Fruit fly (Drosophila melanogaster) whole organism, embryonic: ENCODE results near the gene mRpS11.

Experiments used
- Atf-2 ChIP-seq: fragments of 200-800 bp; sonication (Bioruptor generic); optimal IDR thresholded peaks from 2 replicates; lab custom pipeline; 2016; ENCODE audit warnings: missing biosample characterization, missing genetic modification characterization
- CG11093 ChIP-seq: fragments of 200-800 bp; sonication (Bioruptor generic); IDR thresholded peaks from 3 replicates; pipeline ENCODE4 v1.3.6; 2022; ENCODE audit warnings: missing biosample characterization, missing genetic modification characterization
- CG12104 ChIP-seq: fragments of 200-800 bp; sonication (Bioruptor generic); optimal IDR thresholded peaks from 3 replicates; lab custom pipeline; 2016; ENCODE audit warnings: missing biosample characterization, missing genetic modification characterization
- CG12391 ChIP-seq: fragments of 200-800 bp; sonication (Bioruptor generic); optimal IDR thresholded peaks from 3 replicates; lab custom pipeline; 2018; ENCODE audit warnings: missing biosample characterization, mild to moderate bottlenecking, missing genetic modification characterization, moderate library complexity
- CG13775 ChIP-seq: fragments of 200-800 bp; sonication (Bioruptor generic); optimal IDR thresholded peaks from 3 replicates; lab custom pipeline; 2017; ENCODE audit warnings: missing biosample characterization, mild to moderate bottlenecking, missing genetic modification characterization
- CG14860 ChIP-seq: fragments of 200-800 bp; sonication (Bioruptor generic); IDR thresholded peaks from 3 replicates; pipeline ENCODE4 v1.3.6; 2022; ENCODE audit warnings: missing biosample characterization, missing genetic modification characterization; ENCODE audit not compliant: partially characterized antibody
- CG15269 ChIP-seq: fragments of 200-800 bp; sonication (Bioruptor generic); optimal IDR thresholded peaks from 2 replicates; lab custom pipeline; 2018; ENCODE audit warnings: missing biosample characterization, mild to moderate bottlenecking, missing genetic modification characterization, moderate library complexity
- CG15479 ChIP-seq: fragments of 200-800 bp; sonication (Bioruptor generic); optimal IDR thresholded peaks from 3 replicates; lab custom pipeline; 2019; ENCODE audit warnings: missing biosample characterization, mild to moderate bottlenecking, missing genetic modification characterization, moderate library complexity
- CG15514 ChIP-seq: fragments of 200-800 bp; sonication (Bioruptor generic); optimal IDR thresholded peaks from 3 replicates; lab custom pipeline; 2017; ENCODE audit warnings: missing biosample characterization, missing genetic modification characterization, mild to moderate bottlenecking, moderate library complexity, missing genetic modification reagents
- CG1647 ChIP-seq: fragments of 200-800 bp; sonication (Bioruptor generic); optimal IDR thresholded peaks from 3 replicates; lab custom pipeline; 2016; ENCODE audit warnings: missing biosample characterization, missing genetic modification characterization
- CG42726 ChIP-seq: fragments of 200-800 bp; sonication (Bioruptor generic); IDR thresholded peaks from 2 replicates; pipeline ENCODE4 v1.3.6; 2022; ENCODE audit warnings: missing biosample characterization, missing genetic modification characterization; ENCODE audit not compliant: partially characterized antibody
- CG8388 ChIP-seq: fragments of 200-800 bp; sonication (Bioruptor generic); optimal IDR thresholded peaks from 2 replicates; lab custom pipeline; 2019; ENCODE audit warnings: missing biosample characterization, mild to moderate bottlenecking, missing genetic modification characterization, moderate library complexity
- CG9437 ChIP-seq: fragments of 200-800 bp; sonication (Bioruptor generic); optimal IDR thresholded peaks from 2 replicates; lab custom pipeline; 2018; ENCODE audit warnings: missing biosample characterization, mild to moderate bottlenecking, missing genetic modification characterization
- CG9727 ChIP-seq: fragments of 200-800 bp; sonication (Bioruptor generic); optimal IDR thresholded peaks from 3 replicates; lab custom pipeline; 2017; ENCODE audit warnings: missing biosample characterization, mild to moderate bottlenecking, missing genetic modification characterization
- CG9797 ChIP-seq: fragments of 200-800 bp; sonication (Bioruptor generic); optimal IDR thresholded peaks from 3 replicates; lab custom pipeline; 2018; ENCODE audit warnings: missing biosample characterization, mild to moderate bottlenecking, missing genetic modification characterization
- CG9817 ChIP-seq: fragments of 200-800 bp; sonication (Bioruptor generic); optimal IDR thresholded peaks from 2 replicates; lab custom pipeline; 2018; ENCODE audit warnings: missing biosample characterization, mild to moderate bottlenecking, missing genetic modification characterization, moderate library complexity
- CTCF ChIP-seq: fragments of 200-800 bp; sonication (Bioruptor generic); optimal IDR thresholded peaks from 2 replicates; lab custom pipeline; 2017; ENCODE audit warnings: missing biosample characterization, mild to moderate bottlenecking, missing genetic modification characterization, moderate library complexity
- CrebB ChIP-seq: fragments of 200-800 bp; sonication (Bioruptor generic); optimal IDR thresholded peaks from 3 replicates; lab custom pipeline; 2018; ENCODE audit warnings: missing biosample characterization, mild to moderate bottlenecking, missing genetic modification characterization
- Deaf1 ChIP-seq: fragments of 200-800 bp; optimal IDR thresholded peaks from 3 replicates; lab custom pipeline; 2019; ENCODE audit warnings: missing biosample characterization, mild to moderate bottlenecking, missing genetic modification characterization, moderate library complexity
- Ets65A ChIP-seq: fragments of 200-800 bp; sonication (Bioruptor generic); peaks from one replicate; lab custom pipeline; 2016; ENCODE audit warnings: missing biosample characterization, missing genetic modification characterization
- MESR4 ChIP-seq: fragments of 200-800 bp; sonication (Bioruptor generic); optimal IDR thresholded peaks from 2 replicates; lab custom pipeline; 2018; ENCODE audit warnings: missing biosample characterization, mild to moderate bottlenecking, missing genetic modification characterization, moderate library complexity
- Mrtf ChIP-seq: fragments of 200-800 bp; sonication (Bioruptor generic); IDR thresholded peaks from 3 replicates; pipeline ENCODE4 v1.3.6; 2022; ENCODE audit warnings: missing biosample characterization, missing genetic modification characterization
- Nf-YB ChIP-seq: fragments of 200-800 bp; sonication (Bioruptor generic); optimal IDR thresholded peaks from 3 replicates; lab custom pipeline; 2019; ENCODE audit warnings: missing biosample characterization, mild to moderate bottlenecking, missing genetic modification characterization, moderate library complexity
- Nf-YC ChIP-seq: fragments of 200-800 bp; optimal IDR thresholded peaks from 3 replicates; lab custom pipeline; 2019; ENCODE audit warnings: missing biosample characterization, mild to moderate bottlenecking, missing genetic modification characterization, moderate library complexity
- Pdp1 ChIP-seq, 2 experiments: fragments of 200-800 bp; sonication (Bioruptor generic); optimal IDR thresholded peaks; 3 replicates each; lab custom pipeline; 2016; ENCODE audit warnings: missing biosample characterization in 2 of 2, missing genetic modification characterization in 2 of 2, mild to moderate bottlenecking in 1 of 2, moderate library complexity in 1 of 2
- Sin3A ChIP-seq: fragments of >200 bp; optimal IDR thresholded peaks from 2 replicates; lab custom pipeline; 2018
- Trl ChIP-seq, 3 experiments: fragments of >200 bp in 2 of 3; fragments of 200-800 bp in 1 of 3; sonication (Bioruptor generic) in 1 of 3; optimal IDR thresholded peaks; 2 replicates in 1 of 3; 3 replicates in 2 of 3; lab custom pipeline; 2016 to 2017; ENCODE audit warnings: missing biosample characterization in 1 of 3, missing genetic modification characterization in 1 of 3
- Usf ChIP-seq: fragments of 200-800 bp; sonication (Bioruptor generic); optimal IDR thresholded peaks from 2 replicates; lab custom pipeline; 2017; ENCODE audit warnings: missing genotype, missing biosample characterization, missing genetic modification characterization
- Xrp1 ChIP-seq: fragments of 200-800 bp; sonication (Bioruptor generic); IDR thresholded peaks from 2 replicates; pipeline ENCODE4 v1.3.6; 2022; ENCODE audit warnings: missing biosample characterization, missing genetic modification characterization
- abd-A ChIP-seq: fragments of 200-800 bp; sonication (Bioruptor generic); optimal IDR thresholded peaks from 3 replicates; lab custom pipeline; 2019; ENCODE audit warnings: missing biosample characterization, mild to moderate bottlenecking, missing genetic modification characterization, moderate library complexity
- ara ChIP-seq: fragments of 200-800 bp; sonication (Bioruptor generic); IDR thresholded peaks from 2 replicates; pipeline ENCODE4 v1.3.6; 2022; ENCODE audit warnings: missing biosample characterization, missing genetic modification characterization
- cg ChIP-seq: fragments of 200-800 bp; sonication (Bioruptor generic); optimal IDR thresholded peaks from 3 replicates; lab custom pipeline; 2019; ENCODE audit warnings: missing biosample characterization, mild to moderate bottlenecking, missing genetic modification characterization, moderate library complexity
- chm ChIP-seq: fragments of 200-800 bp; sonication (Bioruptor generic); IDR thresholded peaks from 2 replicates; pipeline ENCODE4 v1.3.6; 2022; ENCODE audit warnings: missing biosample characterization, missing genetic modification characterization
- dpn ChIP-seq, 2 experiments: fragments of 200-800 bp; sonication (Bioruptor generic); optimal IDR thresholded peaks; 3 replicates each; lab custom pipeline; 2016; ENCODE audit warnings: missing biosample characterization in 2 of 2, missing genetic modification characterization in 2 of 2
- emc ChIP-seq: fragments of 200-800 bp; sonication (Bioruptor generic); optimal IDR thresholded peaks from 2 replicates; lab custom pipeline; 2016; ENCODE audit warnings: missing biosample characterization, missing genetic modification characterization
- ewg ChIP-seq: fragments of 200-800 bp; sonication (Bioruptor generic); optimal IDR thresholded peaks from 3 replicates; lab custom pipeline; 2017; ENCODE audit warnings: mild to moderate bottlenecking, missing biosample characterization, missing genetic modification reagents, missing genetic modification characterization
- grn ChIP-seq: fragments of 200-800 bp; sonication (Bioruptor generic); optimal IDR thresholded peaks from 3 replicates; lab custom pipeline; 2017; ENCODE audit warnings: missing biosample characterization, missing genetic modification characterization
- gt ChIP-seq: fragments of 200-800 bp; sonication (Bioruptor generic); IDR thresholded peaks from 2 replicates; pipeline ENCODE4 v1.3.6; 2022; ENCODE audit warnings: missing biosample characterization, missing genetic modification characterization
- insv ChIP-seq, 2 experiments: fragments of 200-800 bp; sonication (Bioruptor generic); optimal IDR thresholded peaks; 3 replicates each; lab custom pipeline; 2016 to 2018; ENCODE audit warnings: missing biosample characterization in 2 of 2, missing genetic modification characterization in 2 of 2
- kni ChIP-seq: fragments of 200-800 bp; sonication (Bioruptor generic); optimal IDR thresholded peaks from 3 replicates; lab custom pipeline; 2017; ENCODE audit warnings: mild to moderate bottlenecking, missing biosample characterization, missing genetic modification reagents, missing genetic modification characterization
- mam ChIP-seq: fragments of 200-800 bp; sonication (Bioruptor generic); optimal IDR thresholded peaks from 3 replicates; lab custom pipeline; 2016; ENCODE audit warnings: missing biosample characterization, missing genetic modification characterization
- otp ChIP-seq: fragments of 200-800 bp; sonication (Bioruptor generic); IDR thresholded peaks from 3 replicates; pipeline ENCODE4, ENCODE4 v1.3.6; 2022; ENCODE audit warnings: missing biosample characterization, missing genetic modification characterization
- seq ChIP-seq: fragments of 200-800 bp; sonication (Bioruptor generic); IDR thresholded peaks from 2 replicates; pipeline ENCODE4 v1.3.6; 2022; ENCODE audit warnings: missing biosample characterization, missing genetic modification characterization
- slbo ChIP-seq: fragments of 200-800 bp; sonication (Bioruptor generic); IDR thresholded peaks from 2 replicates; pipeline ENCODE4 v1.3.6; 2022; ENCODE audit warnings: missing biosample characterization, missing genetic modification characterization
- unc-4 ChIP-seq: fragments of 200-800 bp; sonication (Bioruptor generic); IDR thresholded peaks from 2 replicates; pipeline ENCODE4 v1.3.6; 2022; ENCODE audit warnings: missing biosample characterization, missing genetic modification characterization; ENCODE audit not compliant: partially characterized antibody
- zen2 ChIP-seq: fragments of 200-800 bp; sonication (Bioruptor generic); IDR thresholded peaks from 3 replicates; pipeline ENCODE4 v1.3.6; 2022; ENCODE audit warnings: missing biosample characterization, missing genetic modification characterization; ENCODE audit not compliant: partially characterized antibody

Gene mRpS11

dm6 chr3R:17029796-17030195, 42.7 kb upstream of the mRpS11 start:
- TF ChIP-seq CG15479 (GFP tag; lab: Kevin White, UChicago) (no peak), CG1647 (GFP tag; lab: Kevin White, UChicago) (no peak), Deaf1 (tag; lab: Kevin White, UChicago) (no peak), Nf-YC (tag; lab: Kevin White, UChicago) (peak; percentile 86), mam (GFP tag; lab: Kevin White, UChicago) (no peak), ara (no peak), Ets65A (peak; percentile 22), Nf-YB (GFP tag; lab: Kevin White, UChicago) (peak; percentile 83), grn (peak; percentile 46), Mrtf (GFP tag; lab: Robert Waterston, UW) (peak; percentile 24; the same call in 1 of the 3 replicates), Sin3A (no peak), Trl (optimal IDR thresholded peaks at IDR 0.05; lab: Kevin White, UChicago) (no peak), Trl (GFP tag; optimal IDR thresholded peaks at IDR 0.05; lab: Kevin White, UChicago) (no peak), CG11093 (GFP tag; lab: Robert Waterston, UW) (no peak), CTCF (GFP tag; lab: Kevin White, UChicago) (no peak), seq (GFP tag; lab: Robert Waterston, UW) (peak; percentile 97), Pdp1 (GFP tag; optimal IDR thresholded peaks at IDR 0.05; lab: Kevin White, UChicago) (no peak), ewg (peak; percentile 14), otp (GFP tag; lab: Robert Waterston, UW) (no peak), zen2 (GFP tag; lab: Robert Waterston, UW) (0 out of 3 replicates have a peak, but pooled peaks have one; percentile 23), chm (GFP tag; lab: Robert Waterston, UW) (no peak), cg (no peak), Atf-2 (GFP tag; lab: Kevin White, UChicago) (no peak), CrebB (tag; lab: Kevin White, UChicago) (no peak)

- TF ChIP-seq CG9727, result no peak
- no peak for TF ChIP-seq MESR4 (GFP tag; lab: Kevin White, UChicago)
- TF ChIP-seq kni (GFP tag; lab: Kevin White, UChicago), result no peak
- no peak for TF ChIP-seq CG13775 (GFP tag; lab: Kevin White, UChicago)
- TF ChIP-seq Usf, result no peak
- TF ChIP-seq unc-4 (GFP tag; lab: Robert Waterston, UW), result no peak
- TF ChIP-seq gt (GFP tag; lab: Robert Waterston, UW), result no peak
- TF ChIP-seq CG8388 (GFP tag; lab: Kevin White, UChicago), result no peak
Observed at dm6 chr3R:17031502-17031901, 41.0 kb upstream of the mRpS11 start, which contains the start of gene CG31268. Gene CG31268 (plus strand): TSS chr3R:17031802.

dm6 chr3R:17035945-17036344, 36.6 kb upstream of the mRpS11 start, which contains the start of gene CG4009:
Gene CG4009 (minus strand): TSS chr3R:17036045.
- TF ChIP-seq CG9437 (GFP tag; lab: Kevin White, UChicago) (no peak), CG15269 (tag; lab: Kevin White, UChicago) (no peak), emc (GFP tag; lab: Kevin White, UChicago) (no peak)

- peak; percentile 35 for TF ChIP-seq CG9817 (tag; lab: Kevin White, UChicago)
- TF ChIP-seq CG42726 (GFP tag; lab: Robert Waterston, UW), result peak; percentile 86; the same call in 1 of the 2 replicates
- peak; percentile 85 for TF ChIP-seq CG14860
- peak; percentile 60; the same call in 1 of the 2 replicates for TF ChIP-seq slbo
- TF ChIP-seq CG15514 (GFP tag; lab: Kevin White, UChicago), result peak; percentile 99
- TF ChIP-seq CG9797, result peak; percentile 47
- TF ChIP-seq dpn (GFP tag; optimal IDR thresholded peaks at IDR 0.05; lab: Kevin White, UChicago), result peak in 1 of 2 experiments; percentile 34
- peak; percentile 9 for TF ChIP-seq CG12104
- TF ChIP-seq Xrp1 (GFP tag; lab: Robert Waterston, UW), result peak; percentile 18; the same call in 1 of the 2 replicates
- TF ChIP-seq CG12391 (tag; lab: Kevin White, UChicago), result peak; percentile 49
- TF ChIP-seq abd-A (tag; lab: Kevin White, UChicago), result no peak
- peak in 1 of 2 experiments; percentile 18 for TF ChIP-seq insv (GFP tag; optimal IDR thresholded peaks at IDR 0.05; lab: Kevin White, UChicago)
Observed at dm6 chr3R:17039993-17040807, 32.3 kb upstream of the mRpS11 start, which contains the start of the genes CG18213 and Trm7-32. Gene CG18213 (minus strand): TSS chr3R:17040203. Gene Trm7-32 (plus strand): TSS chr3R:17040682.
